Fruit fly (Drosophila melanogaster) whole organism, embryonic: Measurements from ENCODE around the gene CG5050.

Experiments
- Asciz ChIP-seq: fragments of 200-800 bp; sonication (Bioruptor generic); optimal IDR thresholded peaks from 2 replicates; lab custom pipeline; 2017; ENCODE audit warnings: missing biosample characterization, mild to moderate bottlenecking, missing genetic modification characterization, missing genetic modification reagents
- Atf3 ChIP-seq: fragments of 200-800 bp; sonication (Bioruptor generic); optimal IDR thresholded peaks from 3 replicates; lab custom pipeline; 2016; ENCODE audit warnings: missing biosample characterization, missing genetic modification characterization
- Bteb2 ChIP-seq: fragments of 200-800 bp; sonication (Bioruptor generic); optimal IDR thresholded peaks from 2 replicates; lab custom pipeline; 2016; ENCODE audit warnings: missing biosample characterization, missing genetic modification characterization
- CG10267 ChIP-seq: fragments of 200-800 bp; sonication (Bioruptor generic); optimal IDR thresholded peaks from 2 replicates; lab custom pipeline; 2018; ENCODE audit warnings: missing biosample characterization, mild to moderate bottlenecking, missing genetic modification characterization, moderate library complexity
- CG10274 ChIP-seq: fragments of 200-800 bp; sonication (Bioruptor generic); optimal IDR thresholded peaks from 3 replicates; lab custom pipeline; 2017; ENCODE audit warnings: missing biosample characterization, mild to moderate bottlenecking, missing genetic modification characterization
- CG10565 ChIP-seq: fragments of 200-800 bp; sonication (Bioruptor generic); optimal IDR thresholded peaks from 3 replicates; lab custom pipeline; 2016; ENCODE audit warnings: missing biosample characterization, mild to moderate bottlenecking, missing genetic modification characterization
- CG12744 ChIP-seq: fragments of 200-800 bp; sonication (Bioruptor generic); optimal IDR thresholded peaks from 2 replicates; lab custom pipeline; 2016; ENCODE audit warnings: missing biosample characterization, missing genetic modification characterization
- CG16815 ChIP-seq: fragments of 200-800 bp; sonication (Bioruptor generic); optimal IDR thresholded peaks from 3 replicates; lab custom pipeline; 2017; ENCODE audit warnings: missing biosample characterization, mild to moderate bottlenecking, missing genetic modification characterization
- CG17328 ChIP-seq: fragments of 200-800 bp; sonication (Bioruptor generic); IDR thresholded peaks from 2 replicates; pipeline ENCODE4 v1.3.6; 2022; ENCODE audit warnings: missing biosample characterization, missing genetic modification characterization
- CG2120 ChIP-seq: fragments of 200-800 bp; sonication (Bioruptor generic); optimal IDR thresholded peaks from 3 replicates; lab custom pipeline; 2016; ENCODE audit warnings: missing biosample characterization, missing genetic modification characterization
- CG2889 ChIP-seq: fragments of 200-800 bp; sonication (Bioruptor generic); IDR thresholded peaks from 3 replicates; pipeline ENCODE4 v1.3.6; 2022; ENCODE audit warnings: missing biosample characterization, missing genetic modification characterization
- CG32772 ChIP-seq: fragments of 200-800 bp; sonication (Bioruptor generic); IDR thresholded peaks from 2 replicates; pipeline ENCODE4 v1.3.6; 2022; ENCODE audit warnings: missing biosample characterization, missing genetic modification characterization
- CG33213 ChIP-seq: fragments of 200-800 bp; sonication (Bioruptor generic); optimal IDR thresholded peaks from 3 replicates; lab custom pipeline; 2016; ENCODE audit warnings: missing biosample characterization, missing genetic modification characterization
- CG3838 ChIP-seq: fragments of 200-800 bp; sonication (Bioruptor generic); optimal IDR thresholded peaks from 3 replicates; lab custom pipeline; 2016; ENCODE audit warnings: missing biosample characterization, missing genetic modification characterization
- CG3847 ChIP-seq: fragments of 200-800 bp; sonication (Bioruptor generic); IDR thresholded peaks from 2 replicates; pipeline ENCODE4 v1.3.6; 2022; ENCODE audit warnings: missing biosample characterization, missing genetic modification characterization
- CG4854 ChIP-seq: fragments of 200-800 bp; sonication (Bioruptor generic); optimal IDR thresholded peaks from 2 replicates; lab custom pipeline; 2016; ENCODE audit warnings: missing biosample characterization, missing genetic modification characterization, inconsistent platforms
- CG5953 ChIP-seq: fragments of 200-800 bp; sonication (Bioruptor generic); IDR thresholded peaks from 2 replicates; pipeline ENCODE4 v1.3.6; 2022; ENCODE audit warnings: missing biosample characterization, missing genetic modification characterization
- CG6813 ChIP-seq: fragments of 200-800 bp; sonication (Bioruptor generic); optimal IDR thresholded peaks from 2 replicates; lab custom pipeline; 2017; ENCODE audit warnings: missing biosample characterization, missing genetic modification characterization, mild to moderate bottlenecking, moderate library complexity, missing genetic modification reagents
- CG7987 ChIP-seq: fragments of 200-800 bp; sonication (Bioruptor generic); optimal IDR thresholded peaks from 2 replicates; lab custom pipeline; 2018; ENCODE audit warnings: missing biosample characterization, mild to moderate bottlenecking, missing genetic modification characterization, moderate library complexity
- CG8359 ChIP-seq: fragments of 200-800 bp; sonication (Bioruptor generic); optimal IDR thresholded peaks from 2 replicates; lab custom pipeline; 2017; ENCODE audit warnings: missing biosample characterization, mild to moderate bottlenecking, missing genetic modification characterization, borderline replicate concordance
- CG8944 ChIP-seq: fragments of 200-800 bp; sonication (Bioruptor generic); optimal IDR thresholded peaks from 3 replicates; lab custom pipeline; 2016; ENCODE audit warnings: missing biosample characterization, missing genetic modification characterization
- CG9609 ChIP-seq: fragments of 200-800 bp; sonication (Bioruptor generic); optimal IDR thresholded peaks from 3 replicates; lab custom pipeline; 2016; ENCODE audit warnings: missing biosample characterization, missing genetic modification characterization
- CkIIα-i1 ChIP-seq: fragments of 200-800 bp; sonication (Bioruptor generic); IDR thresholded peaks from 2 replicates; pipeline ENCODE4 v1.3.6; 2022; ENCODE audit warnings: missing biosample characterization, missing genetic modification characterization
- D19B ChIP-seq: fragments of 200-800 bp; sonication (Bioruptor generic); optimal IDR thresholded peaks from 2 replicates; lab custom pipeline; 2017; ENCODE audit warnings: missing biosample characterization, mild to moderate bottlenecking, missing genetic modification characterization
- Dll ChIP-seq: fragments of 200-800 bp; sonication (Bioruptor generic); IDR thresholded peaks from 4 replicates; pipeline ENCODE4 v1.3.6; 2022; ENCODE audit warnings: missing biosample characterization, missing genetic modification characterization; ENCODE audit not compliant: partially characterized antibody
- Hand ChIP-seq: fragments of 200-800 bp; sonication (Bioruptor generic); optimal IDR thresholded peaks from 2 replicates; lab custom pipeline; 2017; ENCODE audit warnings: mild to moderate bottlenecking, missing biosample characterization, missing genetic modification reagents, missing genetic modification characterization
- MESR4 ChIP-seq: fragments of 200-800 bp; sonication (Bioruptor generic); optimal IDR thresholded peaks from 2 replicates; lab custom pipeline; 2018; ENCODE audit warnings: missing biosample characterization, mild to moderate bottlenecking, missing genetic modification characterization, moderate library complexity
- NfI ChIP-seq: fragments of 200-800 bp; sonication (Bioruptor generic); optimal IDR thresholded peaks from 3 replicates; lab custom pipeline; 2018; ENCODE audit warnings: missing biosample characterization, mild to moderate bottlenecking, missing genetic modification characterization, moderate library complexity
- Oli ChIP-seq: fragments of 200-800 bp; sonication (Bioruptor generic); optimal IDR thresholded peaks from 2 replicates; lab custom pipeline; 2018; ENCODE audit warnings: missing biosample characterization, mild to moderate bottlenecking, missing genetic modification characterization, moderate library complexity
- Opbp ChIP-seq: fragments of 200-800 bp; sonication (Bioruptor generic); IDR thresholded peaks from 3 replicates; pipeline ENCODE4 v1.3.6; 2022; ENCODE audit warnings: missing biosample characterization, missing genetic modification characterization; ENCODE audit not compliant: partially characterized antibody
- Sin3A ChIP-seq: fragments of >200 bp; optimal IDR thresholded peaks from 2 replicates; lab custom pipeline; 2018
- Xrp1 ChIP-seq: fragments of 200-800 bp; sonication (Bioruptor generic); IDR thresholded peaks from 2 replicates; pipeline ENCODE4 v1.3.6; 2022; ENCODE audit warnings: missing biosample characterization, missing genetic modification characterization
- ab ChIP-seq: fragments of 200-800 bp; sonication (Bioruptor generic); optimal IDR thresholded peaks from 2 replicates; lab custom pipeline; 2016; ENCODE audit warnings: missing biosample characterization, missing genetic modification characterization
- aop ChIP-seq: fragments of 200-800 bp; sonication (Bioruptor generic); IDR thresholded peaks from 2 replicates; pipeline ENCODE4 v1.3.6; 2022; ENCODE audit warnings: missing biosample characterization, missing genetic modification characterization
- ase ChIP-seq: fragments of 200-800 bp; sonication (Bioruptor generic); IDR thresholded peaks from 3 replicates; pipeline ENCODE4 v1.3.6; 2022; ENCODE audit warnings: missing biosample characterization, missing genetic modification characterization
- ash1 ChIP-seq: fragments of 200-800 bp; sonication (Bioruptor generic); optimal IDR thresholded peaks from 2 replicates; lab custom pipeline; 2018; ENCODE audit warnings: missing biosample characterization, mild to moderate bottlenecking, missing genetic modification characterization
- az2 ChIP-seq: fragments of 200-800 bp; sonication (Bioruptor generic); optimal IDR thresholded peaks from 3 replicates; lab custom pipeline; 2016; ENCODE audit warnings: missing biosample characterization, missing genetic modification characterization
- chm ChIP-seq: fragments of 200-800 bp; sonication (Bioruptor generic); IDR thresholded peaks from 2 replicates; pipeline ENCODE4 v1.3.6; 2022; ENCODE audit warnings: missing biosample characterization, missing genetic modification characterization
- danr ChIP-seq: fragments of 200-800 bp; sonication (Bioruptor generic); IDR thresholded peaks from 2 replicates; pipeline ENCODE4 v1.3.6; 2022; ENCODE audit warnings: missing biosample characterization, missing genetic modification characterization
- dati ChIP-seq: fragments of 200-800 bp; sonication (Bioruptor generic); IDR thresholded peaks from 2 replicates; pipeline ENCODE4 v1.3.6; 2022; ENCODE audit warnings: missing biosample characterization, missing genetic modification characterization
- exex ChIP-seq: fragments of 200-800 bp; sonication (Bioruptor generic); optimal IDR thresholded peaks from 4 replicates; lab custom pipeline; 2018; ENCODE audit warnings: missing biosample characterization, mild to moderate bottlenecking, missing genetic modification characterization, moderate library complexity
- gro ChIP-seq: fragments of 200-800 bp; sonication (Bioruptor generic); optimal IDR thresholded peaks from 2 replicates; lab custom pipeline; 2016; ENCODE audit warnings: missing biosample characterization, missing genetic modification characterization
- ind ChIP-seq: fragments of 200-800 bp; sonication (Bioruptor generic); optimal IDR thresholded peaks from 3 replicates; lab custom pipeline; 2016; ENCODE audit warnings: missing biosample characterization, missing genetic modification characterization
- insv ChIP-seq, 2 experiments: fragments of 200-800 bp; sonication (Bioruptor generic); optimal IDR thresholded peaks; 3 replicates each; lab custom pipeline; 2016 to 2018; ENCODE audit warnings: missing biosample characterization in 2 of 2, missing genetic modification characterization in 2 of 2
- klu ChIP-seq: fragments of 200-800 bp; sonication (Bioruptor generic); IDR thresholded peaks from 2 replicates; pipeline ENCODE4 v1.3.6; 2022; ENCODE audit warnings: missing biosample characterization, missing genetic modification characterization
- kni ChIP-seq: fragments of 200-800 bp; sonication (Bioruptor generic); optimal IDR thresholded peaks from 3 replicates; lab custom pipeline; 2017; ENCODE audit warnings: mild to moderate bottlenecking, missing biosample characterization, missing genetic modification reagents, missing genetic modification characterization
- knrl ChIP-seq: fragments of 200-800 bp; sonication (Bioruptor generic); IDR thresholded peaks from 3 replicates; pipeline ENCODE4 v1.3.6; 2022; ENCODE audit warnings: missing biosample characterization, missing genetic modification characterization; ENCODE audit not compliant: partially characterized antibody
- mld ChIP-seq: fragments of 200-800 bp; sonication (Bioruptor generic); IDR thresholded peaks from 3 replicates; pipeline ENCODE4 v1.3.6; 2022; ENCODE audit warnings: missing biosample characterization, missing genetic modification characterization; ENCODE audit not compliant: partially characterized antibody
- nerfin-2 ChIP-seq: fragments of 200-800 bp; sonication (Bioruptor generic); IDR thresholded peaks from 2 replicates; pipeline ENCODE4 v1.3.6; 2022; ENCODE audit warnings: missing biosample characterization, missing genetic modification characterization; ENCODE audit not compliant: partially characterized antibody

The CG5050 gene

dm6 chr2L:17450505-17451415 is 2.0 kb upstream of the CG5050 start (continued):
- TF ChIP-seq CG3847 (GFP tag; lab: Robert Waterston, UW) = peak; percentile 30; the same call in 1 of the 2 replicates
- TF ChIP-seq CG8944 (GFP tag; lab: Kevin White, UChicago) = no peak
- TF ChIP-seq CG17328 (GFP tag; lab: Robert Waterston, UW) = no peak
- TF ChIP-seq exex (tag; lab: Kevin White, UChicago) = peak; percentile 28
- TF ChIP-seq chm = no peak
- peak; percentile 60 for TF ChIP-seq Asciz (GFP tag; lab: Kevin White, UChicago)
- no peak; the same call in 1 of the 2 replicates for TF ChIP-seq klu (GFP tag; lab: Robert Waterston, UW)
- TF ChIP-seq dati (GFP tag; lab: Robert Waterston, UW) = no peak
- no peak for TF ChIP-seq CG16815 (GFP tag; lab: Kevin White, UChicago)
- no peak for TF ChIP-seq ase (GFP tag; lab: Robert Waterston, UW)
- peak; percentile 56 for TF ChIP-seq Bteb2 (GFP tag; lab: Kevin White, UChicago)
- TF ChIP-seq danr (GFP tag; lab: Robert Waterston, UW) = no peak
- no peak for TF ChIP-seq CG10565 (GFP tag; lab: Kevin White, UChicago)
- no peak for TF ChIP-seq CG12744 (GFP tag; lab: Kevin White, UChicago)
- TF ChIP-seq aop (GFP tag; lab: Robert Waterston, UW) = no peak
- TF ChIP-seq CG4854 (GFP tag; lab: Kevin White, UChicago) = peak; percentile 21
- TF ChIP-seq ab (GFP tag; lab: Kevin White, UChicago) = no peak
- peak; percentile 58 for TF ChIP-seq D19B (GFP tag; lab: Kevin White, UChicago)
- TF ChIP-seq CG9609 = no peak
- TF ChIP-seq gro (GFP tag; lab: Kevin White, UChicago) = peak; percentile 30
- no peak for TF ChIP-seq Opbp (GFP tag; lab: Robert Waterston, UW)
- no peak for TF ChIP-seq kni (GFP tag; lab: Kevin White, UChicago)
- TF ChIP-seq CG8359 (GFP tag; lab: Kevin White, UChicago) = no peak
- peak; percentile 72 for TF ChIP-seq Oli
- no peak for TF ChIP-seq nerfin-2 (GFP tag; lab: Robert Waterston, UW)
- TF ChIP-seq NfI (GFP tag; lab: Kevin White, UChicago) = peak; percentile 60
- no peak for TF ChIP-seq ash1 (GFP tag; lab: Kevin White, UChicago)
- TF ChIP-seq insv (GFP tag; optimal IDR thresholded peaks at IDR 0.05; lab: Kevin White, UChicago) = no peak
- peak; percentile 35 for TF ChIP-seq CG10267
- no peak for TF ChIP-seq CkIIα-i1
- no peak for TF ChIP-seq CG32772 (GFP tag; lab: Robert Waterston, UW)
- TF ChIP-seq Hand (GFP tag; lab: Kevin White, UChicago) = peak; percentile 5
- no peak for TF ChIP-seq CG10274 (GFP tag; lab: Kevin White, UChicago)
- no peak for TF ChIP-seq Atf3
- no peak for TF ChIP-seq CG33213 (GFP tag; lab: Kevin White, UChicago)
- TF ChIP-seq Sin3A (lab: Kevin White, UChicago) = no peak
- TF ChIP-seq CG3838 = no peak
- TF ChIP-seq knrl (GFP tag; lab: Robert Waterston, UW) = no peak
- TF ChIP-seq Xrp1 (GFP tag; lab: Robert Waterston, UW) = peak; percentile 48; the same call in 1 of the 2 replicates
- no peak for TF ChIP-seq Dll (GFP tag; lab: Robert Waterston, UW)
- TF ChIP-seq CG2120 (GFP tag; lab: Kevin White, UChicago) = peak; percentile 80
- TF ChIP-seq MESR4 (GFP tag; lab: Kevin White, UChicago) = no peak
- TF ChIP-seq mld (GFP tag; lab: Robert Waterston, UW) = no peak
- TF ChIP-seq CG7987 (GFP tag; lab: Kevin White, UChicago) = no peak
- TF ChIP-seq az2 (GFP tag; lab: Kevin White, UChicago) = peak; percentile 44
- 0 out of 2 replicates have a peak, but pooled peaks have one; percentile 46 for TF ChIP-seq CG5953 (GFP tag; lab: Robert Waterston, UW)
- TF ChIP-seq ind (GFP tag; lab: Kevin White, UChicago) = peak; percentile 43
- TF ChIP-seq CG2889 (GFP tag; lab: Robert Waterston, UW) = no peak
- peak; percentile 24 for TF ChIP-seq CG6813 (GFP tag; lab: Kevin White, UChicago)
